Fruit fly (Drosophila melanogaster) whole organism, pupa: ENCODE results near the gene obst-H.

Experiments
- CG10348 ChIP-seq: fragments of 200-800 bp; sonication (Bioruptor generic); IDR thresholded peaks from 2 replicates; pipeline ENCODE4 v1.3.6; 2022; ENCODE audit warnings: missing biosample characterization, missing genetic modification characterization
- CG12605 ChIP-seq: fragments of 200-800 bp; sonication (Bioruptor generic); IDR thresholded peaks from 2 replicates; pipeline ENCODE4 v1.3.6; 2022; ENCODE audit warnings: missing biosample characterization, missing genetic modification characterization
- CG13204 ChIP-seq: fragments of 200-800 bp; sonication (Bioruptor generic); optimal IDR thresholded peaks from 2 replicates; lab custom pipeline; 2018; ENCODE audit warnings: missing biosample characterization, mild to moderate bottlenecking, missing genetic modification characterization, moderate library complexity
- CG14655 ChIP-seq: fragments of 200-800 bp; sonication (Bioruptor generic); optimal IDR thresholded peaks from 3 replicates; lab custom pipeline; 2017; ENCODE audit warnings: mild to moderate bottlenecking, missing biosample characterization, missing genetic modification reagents, missing genetic modification characterization
- CG15710 ChIP-seq: fragments of 200-800 bp; sonication (Bioruptor generic); optimal IDR thresholded peaks from 2 replicates; lab custom pipeline; 2018; ENCODE audit warnings: missing biosample characterization, mild to moderate bottlenecking, missing genetic modification characterization, moderate library complexity
- CG17806 ChIP-seq: fragments of 200-800 bp; sonication (Bioruptor generic); optimal IDR thresholded peaks from 2 replicates; lab custom pipeline; 2018; ENCODE audit warnings: missing biosample characterization, mild to moderate bottlenecking, missing genetic modification characterization, moderate library complexity
- CG32121 ChIP-seq: fragments of 200-800 bp; sonication (Bioruptor generic); IDR thresholded peaks from 2 replicates; pipeline ENCODE4 v1.3.6; 2022; ENCODE audit warnings: missing biosample characterization, missing genetic modification characterization
- CG34367 ChIP-seq: fragments of 200-800 bp; sonication (Bioruptor generic); optimal IDR thresholded peaks from 2 replicates; lab custom pipeline; 2018; ENCODE audit warnings: missing biosample characterization, mild to moderate bottlenecking, missing genetic modification characterization
- CG4496 ChIP-seq: fragments of 200-800 bp; sonication (Bioruptor generic); IDR thresholded peaks from 3 replicates; pipeline ENCODE4 v1.3.6; 2022; ENCODE audit warnings: missing biosample characterization, missing genetic modification characterization
- CG8159 ChIP-seq: fragments of 200-800 bp; sonication (Bioruptor generic); optimal IDR thresholded peaks from 3 replicates; lab custom pipeline; 2018; ENCODE audit warnings: missing biosample characterization, mild to moderate bottlenecking, missing genetic modification characterization, moderate library complexity
- CG8301 ChIP-seq: fragments of 200-800 bp; sonication (Bioruptor generic); optimal IDR thresholded peaks from 2 replicates; lab custom pipeline; 2018; ENCODE audit warnings: missing biosample characterization, mild to moderate bottlenecking, missing genetic modification characterization
- CG9948 ChIP-seq: fragments of 200-800 bp; sonication (Bioruptor generic); optimal IDR thresholded peaks from 2 replicates; lab custom pipeline; 2018; ENCODE audit warnings: missing biosample characterization, mild to moderate bottlenecking, missing genetic modification characterization, moderate library complexity
- D1 ChIP-seq: fragments of 200-800 bp; sonication (Bioruptor generic); optimal IDR thresholded peaks from 2 replicates; lab custom pipeline; 2018; ENCODE audit warnings: missing biosample characterization, mild to moderate bottlenecking, missing genetic modification characterization, moderate library complexity
- EcR ChIP-seq: fragments of 200-800 bp; sonication (Bioruptor generic); optimal IDR thresholded peaks from 3 replicates; lab custom pipeline; 2019; ENCODE audit warnings: missing biosample characterization, missing genetic modification characterization, mild to moderate bottlenecking, moderate library complexity, missing genetic modification reagents
- Ets98B ChIP-seq: fragments of 200-800 bp; sonication (Bioruptor generic); IDR thresholded peaks from 2 replicates; pipeline ENCODE4 v1.3.6; 2022; ENCODE audit warnings: missing biosample characterization, missing genetic modification characterization
- Pif1A ChIP-seq: fragments of 200-800 bp; sonication (Bioruptor generic); optimal IDR thresholded peaks from 3 replicates; lab custom pipeline; 2016; ENCODE audit warnings: missing biosample characterization, missing genetic modification characterization
- Pif1B ChIP-seq: fragments of 200-800 bp; sonication (Bioruptor generic); optimal IDR thresholded peaks from 3 replicates; lab custom pipeline; 2016; ENCODE audit warnings: missing biosample characterization, missing genetic modification characterization
- Snoo ChIP-seq: fragments of 200-800 bp; sonication (Bioruptor generic); optimal IDR thresholded peaks from 3 replicates; lab custom pipeline; 2017; ENCODE audit warnings: missing biosample characterization, mild to moderate bottlenecking, missing genetic modification characterization, inconsistent platforms
- fd96Ca ChIP-seq: fragments of 200-800 bp; sonication (Bioruptor generic); IDR thresholded peaks from 3 replicates; pipeline ENCODE4 v1.3.6; 2022; ENCODE audit warnings: missing biosample characterization, missing genetic modification characterization
- gl ChIP-seq: fragments of 200-800 bp; sonication (Bioruptor generic); optimal IDR thresholded peaks from 2 replicates; lab custom pipeline; 2018; ENCODE audit warnings: missing biosample characterization, mild to moderate bottlenecking, missing genetic modification characterization
- rn ChIP-seq: fragments of 200-800 bp; sonication (Bioruptor generic); IDR thresholded peaks from 2 replicates; pipeline ENCODE4 v1.3.6; 2022; ENCODE audit warnings: missing biosample characterization, missing genetic modification characterization

obst-H gene

dm6 chr3L:15547187-15547790, 18.2 kb upstream of the obst-H start:
- TF ChIP-seq fd96Ca (GFP tag; lab: Robert Waterston, UW): no peak
- TF ChIP-seq CG17806: no peak
- TF ChIP-seq CG10348: no peak
- no peak for TF ChIP-seq CG15710 (tag; lab: Kevin White, UChicago)
- no peak for TF ChIP-seq EcR (GFP tag; lab: Kevin White, UChicago)
- TF ChIP-seq Pif1A (GFP tag; lab: Kevin White, UChicago): no peak

- TF ChIP-seq CG17806: no peak
- TF ChIP-seq EcR (GFP tag; lab: Kevin White, UChicago): peak; percentile 72
- TF ChIP-seq Pif1B (GFP tag; lab: Kevin White, UChicago): no peak
- peak; percentile 20 for TF ChIP-seq Pif1A (GFP tag; lab: Kevin White, UChicago)
- peak; percentile 60 for TF ChIP-seq CG14655 (GFP tag; lab: Kevin White, UChicago)
- peak; percentile 15; the same call in 1 of the 3 replicates for TF ChIP-seq CG4496 (GFP tag; lab: Robert Waterston, UW)
- peak; percentile 24 for TF ChIP-seq Snoo (tag; lab: Kevin White, UChicago)
- TF ChIP-seq Ets98B (GFP tag; lab: Robert Waterston, UW): peak; percentile 11; the same call in 1 of the 2 replicates
- TF ChIP-seq CG8301 (tag; lab: Kevin White, UChicago): peak; percentile 44
These were observed 15.7 kb upstream of the obst-H start for dm6 chr3L:15544455-15545415.

- no peak for TF ChIP-seq rn (GFP tag; lab: Robert Waterston, UW)
- no peak for TF ChIP-seq CG9948 (tag; lab: Kevin White, UChicago)
- TF ChIP-seq Snoo (tag; lab: Kevin White, UChicago): no peak
- no peak for TF ChIP-seq D1 (tag; lab: Kevin White, UChicago)
- TF ChIP-seq CG10348: no peak
- no peak for TF ChIP-seq CG13204
- no peak for TF ChIP-seq CG8301 (tag; lab: Kevin White, UChicago)
- no peak for TF ChIP-seq CG17806
- no peak for TF ChIP-seq Ets98B (GFP tag; lab: Robert Waterston, UW)
- TF ChIP-seq, all 21 proteins: peak for 0
These were observed 14.4 kb upstream of the obst-H start for dm6 chr3L:15543467-15543866.

dm6 chr3L:15543049-15543448, 14.0 kb upstream of the obst-H start:
- TF ChIP-seq CG8159 (tag; lab: Kevin White, UChicago) (no peak), CG17806 (no peak), Ets98B (GFP tag; lab: Robert Waterston, UW) (no peak), CG4496 (GFP tag; lab: Robert Waterston, UW) (0 out of 3 replicates have a peak, but pooled peaks have one; percentile 2)

- TF ChIP-seq CG34367 (tag; lab: Kevin White, UChicago) (no peak), CG9948 (tag; lab: Kevin White, UChicago) (no peak)
These were observed 12.2 kb upstream of the obst-H start for dm6 chr3L:15541281-15541680.

- TF ChIP-seq CG14655 (GFP tag; lab: Kevin White, UChicago) (peak; percentile 1), CG15710 (tag; lab: Kevin White, UChicago) (no peak), CG12605 (GFP tag; lab: Robert Waterston, UW) (0 out of 2 replicates have a peak, but pooled peaks have one; percentile 8)
These were observed 11.6 kb upstream of the obst-H start for dm6 chr3L:15540682-15541081.

- TF ChIP-seq CG14655 (GFP tag; lab: Kevin White, UChicago) (no peak), CG8159 (tag; lab: Kevin White, UChicago) (no peak), Ets98B (GFP tag; lab: Robert Waterston, UW) (no peak), Pif1A (GFP tag; lab: Kevin White, UChicago) (no peak), CG32121 (GFP tag; lab: Robert Waterston, UW) (no peak), CG13204 (no peak), EcR (GFP tag; lab: Kevin White, UChicago) (no peak), CG17806 (no peak), CG15710 (tag; lab: Kevin White, UChicago) (no peak), fd96Ca (GFP tag; lab: Robert Waterston, UW) (no peak), D1 (tag; lab: Kevin White, UChicago) (no peak), CG12605 (GFP tag; lab: Robert Waterston, UW) (no peak), CG9948 (tag; lab: Kevin White, UChicago) (no peak), Pif1B (GFP tag; lab: Kevin White, UChicago) (no peak), gl (tag; lab: Kevin White, UChicago) (no peak), CG4496 (GFP tag; lab: Robert Waterston, UW) (no peak), CG10348 (no peak), Snoo (tag; lab: Kevin White, UChicago) (no peak), CG8301 (tag; lab: Kevin White, UChicago) (no peak)
- TF ChIP-seq, all 21 proteins: peak for 0
These were observed 10.9 kb upstream of the obst-H start for dm6 chr3L:15539903-15540409.
